Worm (Caenorhabditis elegans) whole organism, mixed stage, embryonic: ENCODE results near the gene ugt-1.

ENCODE experiments used
- blmp-1 ChIP-seq: fragments of 150-350 bp; optimal IDR thresholded peaks from 2 replicates; lab custom pipeline; 2014; ENCODE audit warnings: missing biosample characterization, missing genetic modification characterization
- ceh-39 ChIP-seq: fragments of 150-350 bp; optimal IDR thresholded peaks from 2 replicates; lab custom pipeline; 2014; ENCODE audit warnings: missing biosample characterization, missing genetic modification characterization
- ceh-43 ChIP-seq: fragments of 200-800 bp; sonication (Bioruptor generic); optimal IDR thresholded peaks from 2 replicates; lab custom pipeline; 2018; ENCODE audit warnings: mild to moderate bottlenecking, missing genetic modification characterization, moderate library complexity, missing compliant biosample characterization
- ceh-83 ChIP-seq: fragments of 200-800 bp; sonication (Bioruptor generic); optimal IDR thresholded peaks from 2 replicates; lab custom pipeline; 2018; ENCODE audit warnings: mild to moderate bottlenecking, missing genetic modification characterization, missing compliant biosample characterization
- ces-1 ChIP-seq: fragments of 150-350 bp; optimal IDR thresholded peaks from 2 replicates; lab custom pipeline; 2014; ENCODE audit warnings: missing biosample characterization, missing genetic modification reagents, missing genetic modification characterization
- drap-1 ChIP-seq: fragments of 200-800 bp; sonication (Bioruptor generic); optimal IDR thresholded peaks from 3 replicates; lab custom pipeline; 2018; ENCODE audit warnings: mild to moderate bottlenecking, missing genetic modification characterization, missing compliant biosample characterization
- elt-1 ChIP-seq: sonication (generic microtip); optimal IDR thresholded peaks from 2 replicates; lab custom pipeline; 2017; ENCODE audit warnings: missing genetic modification characterization, mild to moderate bottlenecking, missing compliant biosample characterization, antibody characterized with exemption, moderate library complexity, borderline replicate concordance; ENCODE audit not compliant: insufficient read depth
- elt-3 ChIP-seq: fragments of 150-350 bp; optimal IDR thresholded peaks from 2 replicates; lab custom pipeline; 2014; ENCODE audit warnings: missing biosample characterization, missing genetic modification characterization
- flh-1 ChIP-seq: fragments of 200-800 bp; sonication (Bioruptor generic); optimal IDR thresholded peaks from 2 replicates; lab custom pipeline; 2018; ENCODE audit warnings: mild to moderate bottlenecking, missing genetic modification characterization, moderate library complexity, missing compliant biosample characterization
- ham-2 ChIP-seq: fragments of 200-800 bp; sonication (Bioruptor generic); optimal IDR thresholded peaks from 2 replicates; lab custom pipeline; 2018; ENCODE audit warnings: mild to moderate bottlenecking, missing genetic modification characterization, missing compliant biosample characterization
- hlh-1 ChIP-seq: fragments of 150-350 bp; optimal IDR thresholded peaks from 2 replicates; lab custom pipeline; 2014; ENCODE audit warnings: missing biosample characterization, missing genetic modification reagents, missing genetic modification characterization
- lin-13 ChIP-seq: fragments of 150-350 bp; optimal IDR thresholded peaks from 2 replicates; lab custom pipeline; 2014; ENCODE audit warnings: missing biosample characterization, missing genetic modification characterization
- lin-32 ChIP-seq: fragments of 200-800 bp; sonication (Bioruptor generic); optimal IDR thresholded peaks from 2 replicates; lab custom pipeline; 2018; ENCODE audit warnings: mild to moderate bottlenecking, missing genetic modification characterization, missing compliant biosample characterization
- lsy-2 ChIP-seq: fragments of 150-350 bp; optimal IDR thresholded peaks from 2 replicates; lab custom pipeline; 2014; ENCODE audit warnings: missing biosample characterization, missing genetic modification characterization
- mab-5 ChIP-seq: fragments of 150-350 bp; optimal IDR thresholded peaks from 2 replicates; lab custom pipeline; 2014; ENCODE audit warnings: missing biosample characterization, missing genetic modification characterization
- mep-1 ChIP-seq: fragments of 150-350 bp; optimal IDR thresholded peaks from 2 replicates; lab custom pipeline; 2017; ENCODE audit warnings: missing biosample characterization, missing genetic modification reagents, missing genetic modification characterization, inconsistent platforms
- mls-2 ChIP-seq: sonication (generic microtip); optimal IDR thresholded peaks from 2 replicates; lab custom pipeline; 2016; ENCODE audit warnings: mild to moderate bottlenecking, missing genetic modification characterization, moderate library complexity, missing compliant biosample characterization
- nhr-12 ChIP-seq: fragments of 150-350 bp; optimal IDR thresholded peaks from 2 replicates; lab custom pipeline; 2014; ENCODE audit warnings: missing biosample characterization, missing genetic modification characterization
- nhr-237 ChIP-seq: fragments of 150-350 bp; optimal IDR thresholded peaks from 2 replicates; lab custom pipeline; 2014; ENCODE audit warnings: missing biosample characterization, missing genetic modification characterization
- nhr-28 ChIP-seq: fragments of 150-350 bp; optimal IDR thresholded peaks from 2 replicates; lab custom pipeline; 2014; ENCODE audit warnings: missing biosample characterization, missing genetic modification characterization
- nhr-76 ChIP-seq: sonication (generic microtip); optimal IDR thresholded peaks from 2 replicates; lab custom pipeline; 2017; ENCODE audit warnings: missing biosample characterization, missing genetic modification characterization
- sem-2 ChIP-seq: fragments of 200-800 bp; sonication (Bioruptor generic); optimal IDR thresholded peaks from 2 replicates; lab custom pipeline; 2018; ENCODE audit warnings: mild to moderate bottlenecking, missing genetic modification characterization, missing compliant biosample characterization
- snpc-4 ChIP-seq: fragments of 150-350 bp; optimal IDR thresholded peaks from 2 replicates; lab custom pipeline; 2014; ENCODE audit warnings: missing biosample characterization, missing genetic modification characterization
- sptf-1 ChIP-seq: sonication (generic microtip); optimal IDR thresholded peaks from 2 replicates; lab custom pipeline; 2017; ENCODE audit warnings: mild to moderate bottlenecking, missing genetic modification characterization, moderate library complexity, missing compliant biosample characterization
- unc-120 ChIP-seq: sonication (generic microtip); optimal IDR thresholded peaks from 2 replicates; lab custom pipeline; 2017; ENCODE audit warnings: missing genetic modification characterization, missing compliant biosample characterization; ENCODE audit not compliant: poor library complexity, severe bottlenecking
- unc-39 ChIP-seq: fragments of 150-350 bp; optimal IDR thresholded peaks from 2 replicates; lab custom pipeline; 2014; ENCODE audit warnings: missing biosample characterization, missing genetic modification characterization
- unc-62 ChIP-seq: fragments of 150-350 bp; optimal IDR thresholded peaks from 2 replicates; lab custom pipeline; 2014; ENCODE audit warnings: missing biosample characterization, missing genetic modification reagents, missing genetic modification characterization
- ztf-11 ChIP-seq: fragments of 150-350 bp; optimal IDR thresholded peaks from 2 replicates; lab custom pipeline; 2014; ENCODE audit warnings: missing biosample characterization, missing genetic modification characterization

ugt-1 gene

DNA sequence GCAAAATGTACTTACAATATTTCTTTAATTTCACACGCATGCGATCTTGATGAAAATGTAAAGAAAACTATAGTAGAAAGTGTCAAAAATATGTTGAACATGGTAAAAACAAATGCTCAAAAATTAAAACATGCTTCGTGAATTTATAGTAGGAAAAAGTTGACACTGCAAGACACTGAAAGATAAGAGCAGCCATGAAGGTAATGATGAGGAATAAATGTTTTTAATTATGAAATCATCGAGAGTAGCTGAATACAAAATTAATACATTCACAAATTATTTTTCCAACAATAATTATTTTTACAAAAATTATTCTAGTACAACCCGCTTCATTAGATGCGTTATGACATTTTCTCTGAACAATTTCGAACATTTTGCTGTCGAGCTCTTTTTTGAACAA lies 21.5 kb downstream of the ugt-1 start, which contains the start of gene F15H10.10:
Gene F15H10.10, minus strand, starts transcription at position 101 of the 400 bp plus-strand sequence.
- TF ChIP-seq nhr-237 (tag; lab: Kevin White, UChicago) (no peak), lin-32 (GFP tag; lab: Kevin White, UChicago) (no peak), unc-62 (GFP tag; lab: Kevin White, UChicago) (no peak), mab-5 (no peak), ces-1 (GFP tag; lab: Kevin White, UChicago) (no peak), mls-2 (tag; lab: Kevin White, UChicago) (no peak), sptf-1 (no peak), blmp-1 (tag; lab: Kevin White, UChicago) (no peak), lin-13 (no peak)

DNA sequence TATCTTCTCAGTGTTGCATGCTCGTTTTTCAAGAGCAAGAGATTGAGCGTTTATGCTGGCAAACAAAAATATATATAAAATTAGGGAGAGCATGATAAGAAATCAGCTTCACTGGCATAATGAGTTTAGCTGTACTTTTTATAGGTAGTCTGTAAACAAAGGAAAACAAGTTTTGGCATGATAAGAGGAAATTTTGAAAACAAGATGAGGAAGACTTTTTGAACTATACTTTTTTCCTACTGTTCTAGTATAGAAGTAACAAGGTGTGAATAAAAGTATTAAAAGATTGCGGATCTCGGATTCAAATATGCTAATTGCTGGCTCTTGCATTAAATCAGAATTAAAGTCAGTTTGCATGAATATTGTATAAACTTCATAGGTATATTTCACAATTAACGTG lies 23.5 kb downstream of the ugt-1 start, which contains the start of gene F15H10.5:
Gene F15H10.5, minus strand, starts transcription at position 101 of the 400 bp plus-strand sequence.
- TF ChIP-seq mls-2 (tag; lab: Kevin White, UChicago) (no peak), hlh-1 (tag; lab: Kevin White, UChicago) (no peak), unc-62 (GFP tag; lab: Kevin White, UChicago) (no peak), elt-1 (tag; lab: Kevin White, UChicago) (no peak), ceh-39 (no peak), lin-32 (GFP tag; lab: Kevin White, UChicago) (no peak), elt-3 (tag; lab: Kevin White, UChicago) (no peak), nhr-237 (tag; lab: Kevin White, UChicago) (no peak)
- TF ChIP-seq, all 35 proteins: peak for 0

DNA sequence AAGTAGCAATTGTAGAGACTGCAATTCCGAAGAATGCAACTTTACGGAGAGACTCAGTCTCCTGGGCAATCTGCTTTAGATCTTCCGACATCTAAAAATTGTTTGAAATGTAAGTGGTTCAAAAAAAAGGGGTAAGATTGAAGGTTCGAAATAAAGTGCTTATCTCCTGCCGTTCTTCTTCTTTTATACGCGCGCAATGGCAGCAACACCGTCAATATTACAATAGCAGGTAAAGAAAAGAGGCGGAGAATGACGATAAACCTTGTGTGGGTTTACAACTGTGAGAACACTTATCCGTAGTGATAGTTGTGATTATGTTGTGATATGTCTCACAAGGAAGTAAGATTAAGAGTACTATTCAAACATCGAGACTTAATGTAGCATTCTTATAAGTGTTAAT lies 26.3 kb downstream of the ugt-1 start, which contains the start of gene col-13:
Gene col-13, minus strand, starts transcription at position 101 of the 400 bp plus-strand sequence.
- TF ChIP-seq unc-62 (GFP tag; lab: Kevin White, UChicago) (no peak), unc-120 (tag; lab: Kevin White, UChicago) (no peak), lin-32 (GFP tag; lab: Kevin White, UChicago) (no peak), mab-5 (no peak), nhr-28 (tag; lab: Kevin White, UChicago) (no peak), ztf-11 (tag; lab: Kevin White, UChicago) (no peak), mls-2 (tag; lab: Kevin White, UChicago) (no peak), ham-2 (no peak), nhr-76 (tag; lab: Kevin White, UChicago) (no peak), mep-1 (tag; lab: Kevin White, UChicago) (no peak), lsy-2 (tag; lab: Kevin White, UChicago) (no peak), nhr-12 (tag; lab: Kevin White, UChicago) (no peak), blmp-1 (tag; lab: Kevin White, UChicago) (no peak), unc-39 (no peak), ceh-83 (GFP tag; lab: Kevin White, UChicago) (no peak), sptf-1 (no peak)
- TF ChIP-seq, all 35 proteins: peak for 0

DNA sequence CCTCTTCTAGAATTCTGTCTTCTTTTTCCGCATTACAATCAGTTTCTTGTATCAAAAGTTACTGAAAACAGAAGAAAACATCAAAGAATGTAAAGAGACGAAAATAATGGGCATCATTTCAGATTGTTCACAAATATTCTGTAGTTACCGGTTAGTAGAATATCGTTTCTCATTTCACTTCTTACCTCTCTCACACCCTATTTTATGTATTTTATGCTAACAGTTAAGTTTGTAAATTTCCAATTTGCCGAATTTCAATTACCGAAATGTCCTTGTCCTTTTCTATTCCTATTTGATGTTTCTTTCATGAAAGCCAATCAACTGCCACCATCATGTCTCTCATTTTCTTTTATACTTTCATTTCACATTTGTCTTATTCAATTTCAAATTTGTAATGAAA lies 28.0 kb downstream of the ugt-1 start:
- TF ChIP-seq lsy-2 (tag; lab: Kevin White, UChicago): no peak
- TF ChIP-seq sem-2 (GFP tag; lab: Kevin White, UChicago): no peak

DNA sequence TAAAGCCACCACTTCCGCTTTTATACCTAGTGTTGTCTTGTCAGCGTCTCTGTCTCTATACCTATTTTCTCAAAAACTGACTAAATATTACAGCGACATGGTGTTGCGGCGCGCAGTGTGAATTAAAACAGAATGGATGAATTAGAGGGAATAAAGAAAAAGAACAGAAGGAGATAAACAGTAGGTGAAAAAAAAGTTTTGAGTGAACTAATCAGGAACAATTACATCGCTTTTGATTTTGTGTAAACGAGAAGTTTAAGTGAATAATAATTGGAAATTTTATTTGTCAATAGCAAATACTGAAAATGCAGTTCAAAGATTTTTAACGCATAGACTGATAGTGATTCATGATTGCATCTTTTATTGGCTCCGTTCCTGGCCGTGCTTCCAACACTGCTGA lies 29.6 kb downstream of the ugt-1 start, which contains the start of gene col-12:
Gene col-12, minus strand, starts transcription at position 101 of the 400 bp plus-strand sequence.
- no peak for TF ChIP-seq mep-1 (tag; lab: Kevin White, UChicago)

DNA sequence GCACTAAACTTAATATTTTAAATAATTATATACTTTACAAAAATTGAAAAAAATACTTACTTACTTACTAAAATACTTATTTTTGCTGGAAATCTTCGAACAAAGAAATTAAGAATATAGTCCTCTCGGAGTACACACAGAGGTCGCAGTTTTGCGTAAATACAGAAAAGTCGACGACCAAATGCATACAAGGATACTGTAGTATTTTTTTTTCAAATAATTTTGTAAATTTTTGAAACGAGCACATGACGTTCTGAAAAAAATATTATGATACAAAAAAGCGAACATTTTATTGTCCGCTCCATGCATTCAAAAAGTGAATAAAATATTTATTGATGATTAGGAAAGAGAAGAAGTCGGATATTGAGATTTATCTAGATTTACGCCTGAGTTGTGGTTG lies 30.8 kb downstream of the ugt-1 start, which contains the start of gene apc-10:
Gene apc-10, minus strand, starts transcription at position 101 of the 400 bp plus-strand sequence.
- TF ChIP-seq sptf-1: no peak
- TF ChIP-seq mab-5: no peak
- TF ChIP-seq nhr-28 (tag; lab: Kevin White, UChicago): no peak
- TF ChIP-seq lsy-2 (tag; lab: Kevin White, UChicago): no peak
- TF ChIP-seq drap-1 (GFP tag; lab: Kevin White, UChicago): no peak
- TF ChIP-seq elt-1 (tag; lab: Kevin White, UChicago): no peak
- no peak for TF ChIP-seq nhr-237 (tag; lab: Kevin White, UChicago)
- no peak for TF ChIP-seq snpc-4 (tag; lab: Kevin White, UChicago)
- no peak for TF ChIP-seq unc-39
- TF ChIP-seq lin-32 (GFP tag; lab: Kevin White, UChicago): no peak
- TF ChIP-seq ceh-43 (GFP tag; lab: Kevin White, UChicago): no peak
- TF ChIP-seq nhr-76 (tag; lab: Kevin White, UChicago): no peak
- no peak for TF ChIP-seq flh-1 (GFP tag; lab: Kevin White, UChicago)
- no peak for TF ChIP-seq elt-3 (tag; lab: Kevin White, UChicago)
